Fruit fly (Drosophila melanogaster): ENCODE data around the gene CG42717.
A peak's percentile ranks its signal among the peaks of the same experiment; 100 is the strongest.

- TF ChIP-seq zfh2 (GFP tag; optimal IDR thresholded peaks at IDR 0.05) = no peak
- TF ChIP-seq tap (tag; optimal IDR thresholded peaks at IDR 0.05) = no peak
- no peak for TF ChIP-seq Doc2 (GFP tag; IDR thresholded peaks at IDR 0.05)
- TF ChIP-seq CG10147 (GFP tag; optimal IDR thresholded peaks at IDR 0.05) = no peak
- no peak for TF ChIP-seq Blimp-1 (GFP tag; optimal IDR thresholded peaks at IDR 0.05)
- peak in 1 of 2 experiments; percentile 83 for TF ChIP-seq tll (GFP tag; optimal IDR thresholded peaks at IDR 0.05)
These were observed 19.4 kb upstream of the CG42717 start for dm6 chr3L:16052145-16053025.

Measured in whole organism, embryonic.